Worm (Caenorhabditis elegans): ENCODE data around the gene R74.7.

DNA sequence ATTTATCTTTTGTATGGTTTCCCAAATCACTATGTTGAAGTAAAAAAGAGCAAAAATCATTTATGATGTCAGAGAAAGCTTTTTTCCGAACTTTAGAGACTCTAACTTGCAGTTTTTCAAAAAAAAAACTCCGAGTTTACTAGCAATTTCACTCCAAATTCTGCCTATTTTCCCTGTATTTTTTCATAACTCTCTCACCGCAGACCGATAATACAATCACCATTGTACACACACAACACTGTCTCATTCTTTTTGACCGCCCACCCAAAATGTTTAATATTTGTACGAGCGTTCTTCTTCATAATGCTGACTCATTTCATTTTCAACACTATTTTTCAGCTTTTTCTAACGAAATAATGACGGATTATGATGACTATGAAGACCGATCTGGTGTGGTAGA is 24.6 kb downstream of the R74.7 start, which contains the start of gene F43C1.5:
- TF ChIP-seq him-1 (tag; optimal IDR thresholded peaks at IDR 0.05) (no peak), dao-5 (tag; optimal IDR thresholded peaks at IDR 0.05) (no peak), W03F9.2 (tag; optimal IDR thresholded peaks at IDR 0.05) (no peak)
